Worm (Caenorhabditis elegans) whole organism, L3 larva: ENCODE results near the gene F58B6.1.

Experiments used
- aly-2 ChIP-seq: fragments of 150-350 bp; optimal IDR thresholded peaks from 2 replicates; lab custom pipeline; 2014; ENCODE audit warnings: missing biosample characterization, missing genetic modification characterization
- ama-1 ChIP-seq: fragments of 150-350 bp; optimal IDR thresholded peaks from 2 replicates; lab custom pipeline; 2018
- ceh-16 ChIP-seq: sonication (generic microtip); optimal IDR thresholded peaks from 2 replicates; lab custom pipeline; 2017; ENCODE audit warnings: missing biosample characterization, missing genetic modification characterization
- ceh-9 ChIP-seq: sonication (generic microtip); optimal IDR thresholded peaks from 2 replicates; lab custom pipeline; 2018; ENCODE audit warnings: missing biosample characterization, missing genetic modification characterization
- egl-27 ChIP-seq: sonication (generic microtip); optimal IDR thresholded peaks from 4 replicates; lab custom pipeline; 2017; ENCODE audit warnings: missing biosample characterization, missing genetic modification reagents, missing genetic modification characterization
- elt-2 ChIP-seq: sonication (generic microtip); optimal IDR thresholded peaks from 2 replicates; lab custom pipeline; 2016; ENCODE audit warnings: missing genetic modification reagents, mild to moderate bottlenecking, missing genetic modification characterization, missing compliant biosample characterization
- elt-3 ChIP-seq, 3 experiments: fragments of 150-350 bp in 1 of 3; sonication (generic microtip) in 2 of 3; optimal IDR thresholded peaks; 2 replicates in 2 of 3; 4 replicates in 1 of 3; lab custom pipeline; 2014 to 2017; ENCODE audit warnings: missing biosample characterization in 3 of 3, missing genetic modification characterization in 3 of 3
- fkh-10 ChIP-seq: sonication (generic microtip); optimal IDR thresholded peaks from 2 replicates; lab custom pipeline; 2017; ENCODE audit warnings: missing biosample characterization, missing genetic modification reagents, missing genetic modification characterization
- fkh-2 ChIP-seq: fragments of 150-350 bp; optimal IDR thresholded peaks from 2 replicates; lab custom pipeline; 2014; ENCODE audit warnings: missing biosample characterization, missing genetic modification reagents, missing genetic modification characterization
- fos-1 ChIP-seq: fragments of 150-350 bp; optimal IDR thresholded peaks from 2 replicates; lab custom pipeline; 2014; ENCODE audit warnings: missing biosample characterization, missing genetic modification characterization
- hmg-11 ChIP-seq: sonication (generic microtip); optimal IDR thresholded peaks from 2 replicates; lab custom pipeline; 2016; ENCODE audit warnings: missing genetic modification characterization, missing compliant biosample characterization
- lin-15B ChIP-seq: fragments of 150-350 bp; optimal IDR thresholded peaks from 2 replicates; lab custom pipeline; 2014; ENCODE audit warnings: missing biosample characterization, missing genetic modification characterization
- lin-39 ChIP-seq: fragments of 150-350 bp; optimal IDR thresholded peaks from 2 replicates; lab custom pipeline; 2018; ENCODE audit warnings: missing biosample characterization, missing genetic modification reagents, missing genetic modification characterization
- mdl-1 ChIP-seq: fragments of 150-350 bp; optimal IDR thresholded peaks from 2 replicates; lab custom pipeline; 2014; ENCODE audit warnings: missing biosample characterization, missing genetic modification characterization
- mml-1 ChIP-seq: fragments of 150-350 bp; sonication (generic microtip); optimal IDR thresholded peaks from 3 replicates; lab custom pipeline; 2014; ENCODE audit warnings: missing biosample characterization, missing genetic modification characterization
- nhr-23 ChIP-seq: fragments of 150-350 bp; optimal IDR thresholded peaks from 2 replicates; lab custom pipeline; 2014; ENCODE audit warnings: missing biosample characterization, missing genetic modification reagents, missing genetic modification characterization
- nhr-237 ChIP-seq: fragments of 150-350 bp; optimal IDR thresholded peaks from 2 replicates; lab custom pipeline; 2014; ENCODE audit warnings: missing biosample characterization, missing genetic modification characterization
- nhr-25 ChIP-seq: sonication (generic microtip); optimal IDR thresholded peaks from 2 replicates; lab custom pipeline; 2017; ENCODE audit warnings: missing biosample characterization, missing genetic modification characterization
- nhr-67 ChIP-seq: fragments of 150-350 bp; optimal IDR thresholded peaks from 2 replicates; lab custom pipeline; 2014; ENCODE audit warnings: missing biosample characterization, missing genetic modification characterization
- nhr-77 ChIP-seq: fragments of 150-350 bp; optimal IDR thresholded peaks from 2 replicates; lab custom pipeline; 2014; ENCODE audit warnings: missing biosample characterization, missing genetic modification characterization
- pha-4 ChIP-seq: fragments of 150-350 bp; optimal IDR thresholded peaks from 2 replicates; lab custom pipeline; 2014; ENCODE audit warnings: missing biosample characterization, missing genetic modification reagents, missing genetic modification characterization
- pqm-1 ChIP-seq: fragments of 150-350 bp; optimal IDR thresholded peaks from 2 replicates; lab custom pipeline; 2017; ENCODE audit warnings: missing biosample characterization, missing genetic modification characterization, inconsistent platforms
- skn-1 ChIP-seq: fragments of 150-350 bp; optimal IDR thresholded peaks from 2 replicates; lab custom pipeline; 2014; ENCODE audit warnings: missing biosample characterization, missing genetic modification characterization
- snpc-4 ChIP-seq: fragments of 150-350 bp; optimal IDR thresholded peaks from 2 replicates; lab custom pipeline; 2014; ENCODE audit warnings: missing biosample characterization, missing genetic modification characterization
- tbx-2 ChIP-seq: sonication (generic microtip); optimal IDR thresholded peaks from 2 replicates; lab custom pipeline; 2016; ENCODE audit warnings: mild to moderate bottlenecking, missing genetic modification characterization, missing compliant biosample characterization
- unc-39 ChIP-seq: sonication (generic microtip); optimal IDR thresholded peaks from 4 replicates; lab custom pipeline; 2017; ENCODE audit warnings: missing biosample characterization, missing genetic modification characterization
- unc-62 ChIP-seq: fragments of 150-350 bp; sonication (generic microtip); optimal IDR thresholded peaks from 4 replicates; lab custom pipeline; 2014; ENCODE audit warnings: missing biosample characterization, missing genetic modification reagents, missing genetic modification characterization
- ztf-11 ChIP-seq: fragments of 150-350 bp; optimal IDR thresholded peaks from 2 replicates; lab custom pipeline; 2014; ENCODE audit warnings: missing biosample characterization, missing genetic modification characterization
- ztf-4 ChIP-seq: fragments of 150-350 bp; optimal IDR thresholded peaks from 2 replicates; lab custom pipeline; 2014; ENCODE audit warnings: missing biosample characterization, missing genetic modification characterization

The F58B6.1 gene

DNA sequence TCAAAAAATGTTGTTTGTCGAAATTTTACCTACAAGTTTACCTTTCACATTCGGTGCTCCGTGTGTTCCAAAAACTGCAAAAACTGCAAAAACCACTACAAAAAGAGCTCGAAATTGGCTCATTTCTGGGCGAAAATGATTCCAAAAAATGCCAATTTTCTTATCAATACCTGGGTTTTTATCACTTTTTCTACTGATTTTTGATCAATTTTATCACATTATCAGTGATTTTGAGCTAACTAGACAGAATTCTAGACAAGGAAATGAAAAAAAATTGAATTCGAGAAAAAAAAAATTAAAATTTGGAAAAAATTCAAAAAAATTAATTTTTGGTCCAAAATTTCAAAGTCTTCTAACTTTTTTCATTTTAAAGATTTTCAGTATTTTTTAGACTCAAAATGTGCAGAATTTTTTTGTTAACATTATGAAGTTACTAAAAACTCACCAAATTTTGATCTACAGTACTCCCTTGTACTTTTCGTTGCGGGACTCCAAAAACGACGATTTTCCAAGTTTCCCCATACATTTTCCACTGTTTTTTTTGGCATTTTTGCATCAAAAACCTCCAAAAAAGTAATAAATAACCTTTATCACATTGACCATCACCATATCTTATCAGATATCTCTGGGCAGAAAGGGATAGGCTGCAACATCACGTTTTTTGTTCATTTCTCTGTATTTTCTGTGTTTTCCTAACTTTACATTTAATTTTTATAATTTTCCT is at the start of gene F58B6.1, which contains the start of gene acsd-1:
Gene F58B6.1, minus strand, starts transcription at position 133 of the 724 bp plus-strand sequence.
Gene acsd-1, plus strand, starts transcription at position 674 of the 724 bp plus-strand sequence.
- TF ChIP-seq mml-1 (tag; lab: Kevin White, UChicago): no peak
- TF ChIP-seq fkh-2: no peak
- peak; percentile 61 for TF ChIP-seq elt-2 (tag; lab: Kevin White, UChicago)
- peak in 1 of 3 experiments; percentile 50 for TF ChIP-seq elt-3 (tag; optimal IDR thresholded peaks at IDR 0.05; lab: Kevin White, UChicago)
- TF ChIP-seq, all 47 proteins: peak for 2

DNA sequence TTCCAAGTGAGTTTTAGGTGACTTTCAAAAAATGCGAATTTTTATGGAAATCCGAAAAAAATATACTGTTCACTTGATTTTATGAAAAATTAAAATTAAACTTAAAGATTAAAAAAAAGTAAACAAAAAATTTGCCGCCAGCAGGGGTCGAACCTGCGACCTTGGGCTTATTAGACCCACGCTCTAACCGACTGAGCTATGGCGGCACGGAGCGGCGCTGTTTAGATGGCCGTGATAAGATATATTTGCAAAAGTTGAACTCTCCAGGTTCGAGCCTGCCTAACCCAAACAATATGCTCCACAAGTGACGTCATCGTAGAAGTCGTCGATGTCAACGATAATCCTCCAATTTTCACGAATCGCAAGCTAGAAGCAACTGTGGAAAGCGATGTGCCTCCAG is 48.9 kb upstream of the F58B6.1 start:
- TF ChIP-seq fkh-10 (no peak), ceh-9 (no peak), pha-4 (tag; lab: Kevin White, UChicago) (no peak), lin-15B (tag; lab: Kevin White, UChicago) (no peak), skn-1 (no peak), ama-1 (lab: Kevin White, UChicago) (no peak), mml-1 (tag; lab: Kevin White, UChicago) (no peak), fos-1 (no peak), elt-3 (tag; optimal IDR thresholded peaks at IDR 0.05; lab: Kevin White, UChicago) (no peak), nhr-237 (tag; lab: Kevin White, UChicago) (no peak)
- TF ChIP-seq, all 47 proteins: peak for 0

ce11 chrIII:1163203-1163602 is 47.5 kb upstream of the F58B6.1 start:
- TF ChIP-seq pha-4 (tag; lab: Kevin White, UChicago) (no peak), unc-62 (no peak), snpc-4 (tag; lab: Kevin White, UChicago) (no peak), nhr-25 (tag; lab: Kevin White, UChicago) (no peak), ama-1 (lab: Kevin White, UChicago) (no peak), ceh-16 (tag; lab: Kevin White, UChicago) (no peak), elt-2 (tag; lab: Kevin White, UChicago) (peak; percentile 7)
- TF ChIP-seq, all 47 proteins: peak for 1

DNA sequence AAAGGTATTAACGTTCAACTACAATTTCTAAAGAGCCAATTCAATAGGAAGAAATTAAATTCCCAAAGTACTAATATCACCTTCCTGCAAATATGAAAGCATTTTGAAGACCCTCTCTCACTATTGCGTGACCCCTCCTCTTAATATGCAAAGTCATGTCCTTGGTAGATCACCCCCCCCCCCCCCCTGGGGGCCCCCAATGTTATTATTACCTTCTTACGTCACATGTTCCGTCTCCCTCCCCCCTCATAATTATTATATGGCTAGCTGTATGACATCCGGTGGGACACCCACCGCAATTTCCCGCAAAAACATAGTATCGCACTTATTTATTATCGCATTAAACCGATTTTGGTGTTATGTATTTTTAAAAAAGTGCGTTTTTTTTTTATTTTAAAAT is 46.2 kb upstream of the F58B6.1 start:
- no peak for TF ChIP-seq fos-1
- peak; percentile 29 for TF ChIP-seq lin-39
- no peak for TF ChIP-seq fkh-2
- TF ChIP-seq, all 47 proteins: peak for 1

DNA sequence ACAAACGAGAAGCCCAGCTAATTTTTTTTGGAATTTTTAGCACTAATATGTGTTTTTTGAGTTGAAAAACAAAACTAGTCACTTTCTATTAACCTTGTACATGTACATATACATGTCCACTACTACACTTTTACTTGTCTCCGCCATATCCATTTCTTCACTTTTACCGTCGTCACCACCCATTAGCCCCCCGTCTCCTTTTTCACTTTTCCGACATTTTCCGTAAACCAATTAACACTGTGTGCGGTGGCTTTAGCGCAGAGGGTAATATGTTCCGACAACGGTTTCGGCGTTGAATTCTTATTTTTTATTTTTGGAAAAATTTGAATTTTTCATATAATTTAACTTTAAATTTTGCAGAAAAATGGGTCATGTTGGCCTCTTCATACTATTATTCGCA is 36.0 kb upstream of the F58B6.1 start, which contains the start of gene cdh-12:
Gene cdh-12, plus strand, starts transcription at position 365 of the 400 bp plus-strand sequence.
- no peak for TF ChIP-seq pha-4 (tag; lab: Kevin White, UChicago)
- no peak for TF ChIP-seq ama-1 (lab: Kevin White, UChicago)
- no peak for TF ChIP-seq mml-1 (tag; lab: Kevin White, UChicago)

- TF ChIP-seq lin-39: no peak
- no peak for TF ChIP-seq mdl-1 (tag; lab: Kevin White, UChicago)
- TF ChIP-seq fos-1: no peak
- TF ChIP-seq nhr-23 (tag; lab: Kevin White, UChicago): peak; percentile 62
- TF ChIP-seq, all 47 proteins: peak for 1
Observed at ce11 chrIII:1149472-1149871, 33.7 kb upstream of the F58B6.1 start.

ce11 chrIII:1147863-1148262 is 32.1 kb upstream of the F58B6.1 start:
- TF ChIP-seq mml-1 (tag; lab: Kevin White, UChicago) (no peak), pqm-1 (tag; lab: Kevin White, UChicago) (no peak), lin-39 (no peak), unc-39 (tag; lab: Kevin White, UChicago) (no peak), egl-27 (tag; lab: Kevin White, UChicago) (no peak), ztf-11 (no peak), tbx-2 (tag; lab: Kevin White, UChicago) (no peak), ama-1 (lab: Kevin White, UChicago) (no peak), unc-62 (no peak), nhr-77 (tag; lab: Kevin White, UChicago) (no peak), nhr-67 (tag; lab: Kevin White, UChicago) (no peak), skn-1 (no peak), pha-4 (tag; lab: Kevin White, UChicago) (no peak), lin-15B (tag; lab: Kevin White, UChicago) (no peak), hmg-11 (tag; lab: Kevin White, UChicago) (no peak), ztf-4 (tag; lab: Kevin White, UChicago) (no peak), aly-2 (no peak), ceh-9 (no peak)
